Worm (Caenorhabditis elegans): Measurements from ENCODE around the gene nhr-97.

- TF ChIP-seq lin-15B (tag; optimal IDR thresholded peaks at IDR 0.05) = no peak
- no peak for TF ChIP-seq vab-7 (GFP tag; IDR thresholded peaks at IDR 0.05)
- no peak for TF ChIP-seq dve-1 (tag; optimal IDR thresholded peaks at IDR 0.05; ENCODE audit: insufficient read depth)
- no peak for TF ChIP-seq nhr-11 (tag; optimal IDR thresholded peaks at IDR 0.05)
- TF ChIP-seq nhr-76 (tag; optimal IDR thresholded peaks at IDR 0.05) = no peak
- TF ChIP-seq ama-1 (optimal IDR thresholded peaks at IDR 0.05) = no peak
- no peak for TF ChIP-seq pqm-1 (tag; optimal IDR thresholded peaks at IDR 0.05)
Observed at ce11 chrIV:9742883-9743282, 14.6 kb upstream of the nhr-97 start, which contains the start of gene C28D4.7.
